Worm (Caenorhabditis elegans): Measurements from ENCODE around the gene bud-31.

bud-31 gene

DNA sequence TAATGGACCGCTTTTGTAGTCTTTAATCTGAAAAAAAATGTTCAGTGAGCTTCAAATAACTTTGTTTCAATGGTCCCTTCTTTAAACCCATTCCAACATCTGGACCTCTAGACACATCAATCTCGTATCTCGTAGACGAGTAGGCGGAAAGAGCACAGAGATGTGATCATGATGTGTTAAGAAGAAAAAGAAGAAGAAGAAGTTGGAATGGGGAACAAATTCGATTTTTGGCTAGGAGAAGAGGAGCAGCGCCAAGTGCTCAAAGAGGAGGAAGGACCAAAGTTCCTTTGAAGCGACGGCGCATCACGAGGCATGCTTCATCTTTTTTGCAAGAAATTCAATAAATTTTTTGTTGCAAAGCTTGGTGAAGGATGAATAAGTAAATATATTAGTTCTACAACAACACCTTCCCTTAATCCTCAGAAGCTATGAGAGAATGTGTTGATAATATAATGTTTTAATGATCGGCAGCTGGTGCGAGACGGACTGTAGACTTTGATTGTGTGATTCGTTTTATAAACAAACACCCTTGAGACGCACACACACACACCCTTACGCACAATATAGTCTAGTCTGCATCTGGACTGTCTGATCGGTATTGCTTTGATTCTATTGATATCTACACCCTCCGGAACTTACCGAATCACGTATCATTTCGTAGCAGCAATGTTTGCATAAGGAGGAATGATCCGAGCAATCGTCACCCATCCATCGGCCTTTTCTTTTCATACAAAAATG lies 31.7 kb downstream of the bud-31 start (continued):
- TF ChIP-seq dmd-9 (GFP tag; IDR thresholded peaks at IDR 0.05) (no peak), ceh-28 (tag; optimal IDR thresholded peaks at IDR 0.05) (no peak), Y75B8A.6 (GFP tag; IDR thresholded peaks at IDR 0.05) (no peak), nhr-76 (tag; optimal IDR thresholded peaks at IDR 0.05) (no peak), ceh-32 (tag; optimal IDR thresholded peaks at IDR 0.05; ENCODE audit: poor library complexity) (no peak), F44E2.7 (GFP tag; IDR thresholded peaks at IDR 0.05) (no peak), ctbp-1 (GFP tag; IDR thresholded peaks at IDR 0.05) (peak; percentile 86), jun-1 (tag; optimal IDR thresholded peaks at IDR 0.05) (no peak), zfp-2 (tag; optimal IDR thresholded peaks at IDR 0.05) (no peak), zfp-3 (GFP tag; conservative IDR thresholded peaks at IDR 0.05) (no peak), nhr-41 (GFP tag; IDR thresholded peaks at IDR 0.05) (no peak), pqm-1 (tag; optimal IDR thresholded peaks at IDR 0.05) (no peak), D1046.2 (GFP tag; IDR thresholded peaks at IDR 0.05) (no peak), lin-1 (GFP tag; IDR thresholded peaks at IDR 0.05) (no peak), aha-1 (tag) (peak; percentile 54), mes-2 (tag; optimal IDR thresholded peaks at IDR 0.05; ENCODE audit: poor library complexity, severe bottlenecking) (no peak), lin-13 (GFP tag; optimal IDR thresholded peaks at IDR 0.05) (no peak), ceh-82 (tag; optimal IDR thresholded peaks at IDR 0.05) (no peak), cey-2 (tag; optimal IDR thresholded peaks at IDR 0.05; ENCODE audit: borderline replicate concordance, insufficient read depth) (no peak), lin-29 (GFP tag; IDR thresholded peaks at IDR 0.05) (no peak), Y105C5A.15 (GFP tag; IDR thresholded peaks at IDR 0.05) (no peak), ztf-7 (tag; optimal IDR thresholded peaks at IDR 0.05) (no peak), Y5F2A.4 (GFP tag; optimal IDR thresholded peaks at IDR 0.05) (no peak), ama-1 (optimal IDR thresholded peaks at IDR 0.05) (no peak)

DNA sequence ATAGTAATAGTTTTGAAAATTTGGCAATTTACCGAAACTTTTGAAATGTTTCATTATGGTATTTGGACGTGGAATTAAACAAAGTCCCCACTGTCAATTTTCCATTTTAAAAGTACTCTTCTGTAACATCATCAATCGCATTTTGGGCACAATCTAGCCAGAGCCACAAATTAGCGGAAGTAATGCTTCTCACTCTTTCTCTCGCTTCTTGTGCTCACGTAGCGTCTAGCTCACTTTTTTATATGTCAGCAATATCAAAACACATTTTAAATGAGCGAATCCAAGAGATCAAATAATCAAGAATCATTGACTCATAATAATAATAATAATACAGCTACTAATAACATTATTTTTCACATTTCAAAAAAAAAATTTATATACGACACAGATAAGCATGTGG lies 32.4 kb downstream of the bud-31 start:
- TF ChIP-seq lin-38 (GFP tag; IDR thresholded peaks at IDR 0.05) (no peak), tra-1 (GFP tag; IDR thresholded peaks at IDR 0.05) (no peak), sdz-12 (GFP tag; optimal IDR thresholded peaks at IDR 0.05) (no peak), F26F4.8 (GFP tag; conservative IDR thresholded peaks at IDR 0.05) (no peak)

ce11 chrIII:9662266-9662959 lies 33.9 kb downstream of the bud-31 start:
- TF ChIP-seq ceh-62 (tag; optimal IDR thresholded peaks at IDR 0.05) (no peak), ZK546.5 (tag; optimal IDR thresholded peaks at IDR 0.05) (no peak), vab-7 (GFP tag; IDR thresholded peaks at IDR 0.05) (no peak), daf-12 (tag; optimal IDR thresholded peaks at IDR 0.05) (no peak), ctbp-1 (GFP tag; IDR thresholded peaks at IDR 0.05) (no peak), nhr-102 (tag; optimal IDR thresholded peaks at IDR 0.05) (no peak), hlh-11 (tag; optimal IDR thresholded peaks at IDR 0.05) (peak; percentile 28), ceh-82 (tag; optimal IDR thresholded peaks at IDR 0.05) (no peak), unc-39 (tag; optimal IDR thresholded peaks at IDR 0.05) (no peak), rbr-2 (tag; optimal IDR thresholded peaks at IDR 0.05) (peak; percentile 12), dmd-6 (GFP tag; IDR thresholded peaks at IDR 0.05) (no peak), hif-1 (tag; optimal IDR thresholded peaks at IDR 0.05) (peak in 1 of 2 experiments; percentile 38), fkh-10 (GFP tag; optimal IDR thresholded peaks at IDR 0.05) (no peak), D1046.2 (GFP tag; IDR thresholded peaks at IDR 0.05) (0 out of 2 replicates have a peak, but pooled peaks have one; percentile 42), attf-4 (tag; optimal IDR thresholded peaks at IDR 0.05) (no peak), hlh-30 (tag; optimal IDR thresholded peaks at IDR 0.05; ENCODE audit: insufficient read depth) (peak; percentile 73), tra-1 (GFP tag; IDR thresholded peaks at IDR 0.05) (no peak), aha-1 (tag) (peak; percentile 90), lsy-2 (tag; optimal IDR thresholded peaks at IDR 0.05) (peak in 1 of 2 experiments; percentile 32), lin-1 (GFP tag; IDR thresholded peaks at IDR 0.05) (no peak), mdl-1 (tag; optimal IDR thresholded peaks at IDR 0.05) (peak in 1 of 2 experiments; percentile 9), mes-2 (tag; optimal IDR thresholded peaks at IDR 0.05; ENCODE audit: poor library complexity, severe bottlenecking) (no peak), dpl-1 (GFP tag; optimal IDR thresholded peaks at IDR 0.05) (no peak), pqm-1 (tag; optimal IDR thresholded peaks at IDR 0.05) (no peak), madf-5 (GFP tag; IDR thresholded peaks at IDR 0.05) (no peak), lin-13 (GFP tag; optimal IDR thresholded peaks at IDR 0.05) (no peak), F37D6.2 (tag; optimal IDR thresholded peaks at IDR 0.05) (no peak)
